Fruit fly (Drosophila melanogaster): ENCODE results near the gene Psf2.
A peak's percentile ranks its signal among the peaks of the same experiment; 100 is the strongest.

Gene Psf2

DNA sequence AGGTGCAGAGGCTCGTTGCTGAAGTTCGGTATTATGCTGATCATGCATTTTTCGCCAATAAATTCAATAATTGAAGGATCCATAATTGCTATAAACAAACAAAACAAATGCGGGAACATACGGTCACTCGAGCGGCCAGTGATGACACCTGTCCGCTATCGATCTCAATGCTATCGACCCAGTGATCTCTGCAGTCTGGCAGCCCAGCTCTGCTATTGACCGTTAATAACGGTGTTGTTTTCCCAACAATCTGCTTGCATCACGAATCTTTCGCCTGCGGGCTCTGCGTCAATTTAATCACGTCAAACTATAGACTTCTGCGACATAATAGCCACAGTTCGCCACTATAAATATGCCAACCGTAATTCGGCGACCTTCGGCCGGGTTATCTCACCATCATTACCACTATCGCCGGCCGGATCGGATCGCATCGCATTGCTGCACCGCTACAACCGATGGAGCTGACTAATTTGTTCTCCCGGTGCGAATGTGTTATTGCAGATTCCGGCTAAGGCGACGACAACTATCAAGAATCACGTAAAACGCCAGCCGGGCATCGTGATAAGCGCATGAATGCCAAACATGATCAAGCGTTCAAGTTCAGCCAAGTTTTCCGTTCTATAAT is at the start of gene Psf2:
Gene Psf2 (minus strand): TSS at position 431 of the 625 bp plus-strand sequence.
- no peak for TF ChIP-seq CG17801 (GFP tag; optimal IDR thresholded peaks at IDR 0.05; ENCODE audit: partially characterized antibody)

DNA sequence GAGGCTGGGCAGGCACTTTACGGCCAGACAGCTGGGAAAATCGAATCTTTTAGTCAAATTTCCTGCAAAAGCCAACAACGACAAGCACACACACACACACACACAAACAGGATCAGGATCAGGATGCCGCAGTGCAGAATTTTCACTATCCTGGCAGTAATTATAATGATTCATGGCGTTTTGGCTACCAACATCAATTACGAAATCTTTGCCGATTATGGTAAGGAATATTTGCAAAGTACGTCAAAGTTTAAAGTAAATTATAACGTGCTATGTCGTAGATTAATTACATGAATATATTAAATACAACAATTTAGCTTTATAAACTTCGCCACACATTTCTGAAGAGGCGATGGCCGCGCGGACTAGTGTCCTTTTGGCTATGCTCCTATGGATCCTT is 46.5 kb upstream of the Psf2 start, which contains the start of the genes CG34177 and CG34178:
Gene CG34177 (plus strand): TSS at position 301 of the 400 bp plus-strand sequence.
Gene CG34178 (plus strand): TSS at position 301 of the 400 bp plus-strand sequence.
- no peak for TF ChIP-seq CG17801 (GFP tag; optimal IDR thresholded peaks at IDR 0.05; ENCODE audit: partially characterized antibody)

DNA sequence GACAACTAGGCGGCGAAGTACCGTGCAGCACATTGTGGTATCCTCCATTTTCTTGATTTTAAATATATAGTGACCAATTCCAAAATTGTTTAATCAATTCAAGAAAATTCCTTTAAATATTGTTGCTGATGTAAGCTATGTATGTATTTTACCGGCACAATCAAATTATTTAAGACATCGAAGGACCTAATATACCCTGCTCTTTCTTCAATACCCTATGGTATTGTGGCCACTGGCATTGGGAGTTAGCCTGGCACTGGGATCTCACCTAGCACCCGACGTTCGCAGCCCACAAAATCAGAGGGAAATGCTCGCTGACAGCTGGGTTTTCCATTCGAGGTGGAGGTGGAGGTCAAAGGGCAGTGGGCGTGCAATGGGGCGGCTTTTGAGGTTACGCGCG is 35.0 kb upstream of the Psf2 start:
- no peak for TF ChIP-seq CG17801 (GFP tag; optimal IDR thresholded peaks at IDR 0.05; ENCODE audit: partially characterized antibody)

DNA sequence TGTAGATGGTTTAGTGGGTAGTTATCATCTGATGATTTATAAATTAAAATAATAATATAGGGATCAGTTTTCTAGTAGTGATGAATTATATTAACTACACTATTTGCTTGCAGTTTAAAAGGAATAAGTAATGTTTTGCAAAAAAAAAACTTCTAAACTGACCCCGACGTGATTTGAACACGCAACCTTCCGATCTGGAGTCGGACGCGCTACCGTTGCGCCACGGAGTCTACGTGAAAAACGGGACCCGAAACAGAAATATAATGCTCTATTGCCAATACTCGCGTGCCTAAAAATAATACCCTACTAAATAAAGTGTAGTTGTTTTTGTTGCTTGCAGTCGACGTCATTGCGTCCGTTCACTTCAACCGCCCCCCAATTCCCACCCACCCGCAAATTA is 31.7 kb upstream of the Psf2 start:
- TF ChIP-seq CG17801 (GFP tag; optimal IDR thresholded peaks at IDR 0.05; ENCODE audit: partially characterized antibody), result no peak

DNA sequence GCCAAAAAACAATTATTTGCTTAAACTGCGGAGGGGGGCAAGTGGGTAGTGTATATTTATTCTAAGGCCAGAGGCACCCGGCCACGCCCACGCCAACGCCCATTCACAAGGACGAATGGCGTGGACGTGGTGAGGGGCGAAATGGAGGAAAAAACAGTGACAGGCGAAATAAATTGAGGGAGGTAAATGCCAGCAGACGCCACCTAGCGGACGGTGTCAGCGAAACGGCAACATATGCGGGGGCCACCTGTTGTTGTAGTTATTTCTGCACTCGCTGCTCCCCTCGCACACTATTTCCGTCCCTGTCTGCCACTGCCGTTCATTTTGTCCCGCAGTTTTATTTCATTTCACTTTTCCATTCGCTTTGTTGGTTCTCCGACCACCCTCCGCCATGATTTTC is 30.8 kb upstream of the Psf2 start:
- TF ChIP-seq CG17801 (GFP tag; optimal IDR thresholded peaks at IDR 0.05; ENCODE audit: partially characterized antibody), result no peak

DNA sequence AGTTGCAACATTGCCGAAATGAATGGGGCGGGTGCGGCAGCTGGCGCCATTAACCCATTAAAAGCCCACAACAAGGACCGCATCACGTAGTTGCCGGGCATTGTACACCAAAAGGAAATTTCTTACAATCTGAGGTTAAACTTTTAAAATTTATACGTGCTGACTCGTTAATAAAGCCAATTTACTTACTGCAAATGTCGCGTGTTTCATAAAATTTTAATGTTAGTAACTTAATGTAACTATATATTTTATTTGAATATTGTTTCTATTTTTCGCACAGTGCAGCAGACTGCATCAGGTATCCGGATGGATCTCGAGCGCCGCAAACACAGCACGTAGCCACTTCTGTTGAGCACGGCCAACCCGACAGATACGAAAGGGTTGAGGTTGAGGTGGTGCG is 29.7 kb upstream of the Psf2 start:
- no peak for TF ChIP-seq CG17801 (GFP tag; optimal IDR thresholded peaks at IDR 0.05; ENCODE audit: partially characterized antibody)

DNA sequence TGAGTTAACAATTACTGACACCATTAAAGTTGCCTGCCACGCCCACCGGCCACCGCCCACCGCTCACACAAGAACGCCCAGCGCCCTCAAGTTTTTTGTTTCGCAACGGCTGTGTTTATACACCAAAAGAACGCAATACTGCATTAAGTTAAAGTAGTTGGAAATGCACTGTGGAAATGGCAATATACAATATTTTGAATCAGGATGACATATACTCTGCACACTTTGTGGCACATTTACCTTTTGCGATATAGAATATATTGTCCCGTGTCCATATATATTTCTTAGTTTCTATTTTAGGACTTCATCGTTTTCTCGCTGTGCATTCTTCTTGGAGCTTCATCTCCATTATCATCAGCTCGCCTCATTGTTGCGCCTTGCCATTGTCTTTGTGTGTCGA is 28.9 kb upstream of the Psf2 start:
- TF ChIP-seq CG17801 (GFP tag; optimal IDR thresholded peaks at IDR 0.05; ENCODE audit: partially characterized antibody), result no peak

DNA sequence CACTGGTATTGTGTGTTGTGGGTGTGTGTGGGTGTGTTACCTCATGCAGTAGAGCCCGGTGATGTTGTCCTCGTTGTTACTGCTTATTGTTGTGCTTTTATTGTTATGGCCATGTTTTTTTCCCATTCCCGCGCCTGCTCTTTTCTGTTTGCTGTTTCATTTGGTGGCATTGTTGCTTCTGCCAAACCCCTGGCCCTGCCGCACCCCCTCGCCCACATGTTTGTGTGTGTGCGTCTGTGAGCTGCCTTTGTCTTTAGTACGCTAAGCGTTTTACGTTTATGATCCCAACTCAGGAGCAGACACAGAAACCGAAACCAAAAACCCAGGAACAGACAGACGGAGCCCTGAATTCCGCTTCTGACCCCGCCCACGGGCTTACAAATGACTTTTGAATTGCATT is 26.9 kb upstream of the Psf2 start:
- no peak for TF ChIP-seq CG17801 (GFP tag; optimal IDR thresholded peaks at IDR 0.05; ENCODE audit: partially characterized antibody)

DNA sequence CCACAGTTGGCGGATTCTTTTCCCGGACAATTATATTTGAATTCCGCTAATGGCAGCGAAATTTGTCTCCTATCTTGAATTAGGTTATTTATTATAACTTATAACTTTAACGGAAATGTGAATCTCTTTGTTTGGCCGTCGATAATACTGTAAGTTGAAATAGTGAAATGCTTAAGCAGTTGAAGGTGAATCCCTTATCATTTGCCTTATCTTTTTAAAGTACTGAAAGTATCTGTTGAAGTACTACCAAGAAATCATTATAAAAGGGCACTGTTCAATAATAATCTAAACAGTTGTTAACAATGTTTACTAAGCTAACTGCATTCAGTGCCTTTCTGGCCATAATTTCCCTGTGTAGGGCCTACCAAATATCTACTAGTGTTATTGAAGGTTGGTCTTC is 23.7 kb upstream of the Psf2 start, which contains the start of gene CG43055:
Gene CG43055 (plus strand): TSS at position 301 of the 400 bp plus-strand sequence.
- no peak for TF ChIP-seq CG17801 (GFP tag; optimal IDR thresholded peaks at IDR 0.05; ENCODE audit: partially characterized antibody)

DNA sequence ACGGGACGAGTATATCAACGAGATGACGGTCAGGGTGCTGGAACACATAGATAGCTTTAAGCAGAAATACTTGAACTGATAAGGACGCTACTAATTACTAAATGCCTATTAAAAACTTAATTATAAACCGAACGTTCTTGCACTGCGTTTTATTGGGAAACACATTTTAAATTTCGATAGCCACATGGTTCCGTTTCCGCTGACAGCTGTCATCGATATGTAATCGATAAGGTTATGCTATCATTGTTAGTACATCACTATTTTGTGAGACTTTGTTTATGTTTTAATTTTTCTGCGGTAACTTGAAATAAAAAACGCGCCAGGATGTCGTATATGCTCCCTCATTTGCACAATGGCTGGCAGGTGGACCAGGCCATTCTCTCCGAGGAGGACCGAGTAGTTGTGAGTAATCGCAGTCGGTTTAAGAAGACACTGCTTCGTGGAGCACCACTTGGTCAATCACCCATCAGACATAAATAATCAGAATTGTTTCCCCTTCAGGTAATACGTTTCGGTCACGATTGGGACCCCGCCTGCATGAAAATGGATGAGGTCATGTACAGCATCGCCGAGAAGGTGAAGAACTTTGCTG is 16.0 kb upstream of the Psf2 start, which contains the start of gene Dim1:
Gene Dim1 (plus strand): TSS at position 239 of the 592 bp plus-strand sequence.
- peak; percentile 68 for TF ChIP-seq CG17801 (GFP tag; optimal IDR thresholded peaks at IDR 0.05; ENCODE audit: partially characterized antibody)

DNA sequence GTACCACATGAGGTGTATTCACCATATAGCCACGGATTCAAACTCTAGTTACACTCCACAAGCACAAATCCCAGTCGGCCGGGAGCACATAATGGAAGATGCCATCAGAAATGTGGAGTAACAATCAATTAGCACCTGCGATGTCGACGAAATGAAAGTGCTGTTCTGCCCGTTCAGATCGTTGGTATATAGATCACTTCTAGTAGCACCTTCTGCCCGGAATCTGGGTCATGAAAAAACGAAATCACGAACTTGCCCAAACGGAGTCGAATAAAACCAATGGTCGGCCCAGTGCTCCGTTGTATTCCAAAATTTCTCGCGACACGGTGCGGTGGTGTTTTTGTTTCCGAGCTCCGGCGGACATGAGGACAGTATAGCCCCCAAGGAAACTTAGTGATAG is 13.5 kb upstream of the Psf2 start, which contains the start of gene CG33003:
Gene CG33003 (plus strand): TSS at position 301 of the 400 bp plus-strand sequence.
- no peak for TF ChIP-seq CG17801 (GFP tag; optimal IDR thresholded peaks at IDR 0.05; ENCODE audit: partially characterized antibody)

DNA sequence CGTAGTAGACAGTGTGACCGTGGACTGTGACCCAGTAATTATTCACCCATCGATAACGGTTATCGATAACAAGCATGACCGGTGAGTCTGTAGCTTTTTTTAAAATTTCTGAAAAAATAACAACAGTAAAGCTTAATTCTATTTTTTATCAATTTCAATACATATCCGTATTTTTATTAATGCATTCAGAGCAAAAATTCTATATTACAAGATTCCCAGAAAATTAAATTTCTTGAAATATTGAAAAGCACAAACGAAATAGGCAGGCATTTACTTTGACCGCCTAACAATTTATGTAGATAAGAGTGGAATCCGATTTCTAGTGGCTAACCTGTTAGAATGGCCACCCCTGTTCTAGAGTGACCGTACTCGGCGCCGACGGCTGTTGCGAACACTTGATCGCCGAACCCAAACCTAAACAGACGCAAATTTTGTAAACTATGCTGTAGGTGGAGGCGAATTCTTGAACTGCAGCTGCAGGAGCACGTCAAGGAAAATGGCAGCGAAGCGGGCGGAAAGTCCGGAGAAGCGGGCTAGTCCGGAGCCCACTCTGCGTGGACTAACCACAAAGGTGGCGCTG is 6.8 kb upstream of the Psf2 start, which contains the start of gene CG3652:
Gene CG3652 (minus strand): TSS at position 35 of the 580 bp plus-strand sequence.
- peak; percentile 7 for TF ChIP-seq CG17801 (GFP tag; optimal IDR thresholded peaks at IDR 0.05; ENCODE audit: partially characterized antibody)

DNA sequence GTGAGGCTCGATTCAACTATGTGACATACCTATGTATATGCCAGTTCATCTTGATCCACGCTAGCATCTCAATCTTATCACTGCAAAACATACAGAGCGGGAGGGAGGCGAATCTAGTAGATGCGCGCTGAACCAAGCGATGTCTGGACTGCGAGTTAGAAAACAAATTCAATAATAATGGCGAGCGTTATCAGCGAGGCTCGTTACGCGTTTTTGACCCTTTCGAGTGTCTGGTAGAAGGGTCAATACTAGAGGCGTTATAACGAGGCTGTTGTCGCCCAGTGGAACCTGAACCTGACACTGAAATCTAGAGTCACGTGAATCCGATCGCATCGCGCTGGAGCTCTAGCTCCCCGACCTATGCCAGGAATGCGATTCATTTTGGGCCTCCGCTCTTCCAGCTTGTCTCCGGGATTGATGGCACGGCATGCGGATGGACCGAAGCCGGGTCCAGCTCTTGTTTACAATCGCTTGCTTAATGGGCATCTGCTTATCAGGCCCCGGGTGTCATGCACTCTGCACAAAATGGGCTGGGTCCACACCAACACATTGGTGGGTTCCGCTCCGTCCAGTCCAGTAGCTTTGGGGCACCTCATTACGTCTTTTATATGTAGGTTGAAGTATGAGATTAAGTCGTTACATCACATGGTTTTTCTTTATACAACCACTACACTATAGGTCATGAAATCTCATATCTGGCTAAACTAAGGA is 2.4 kb upstream of the Psf2 start:
- TF ChIP-seq CG17801 (GFP tag; optimal IDR thresholded peaks at IDR 0.05; ENCODE audit: partially characterized antibody), result no peak

DNA sequence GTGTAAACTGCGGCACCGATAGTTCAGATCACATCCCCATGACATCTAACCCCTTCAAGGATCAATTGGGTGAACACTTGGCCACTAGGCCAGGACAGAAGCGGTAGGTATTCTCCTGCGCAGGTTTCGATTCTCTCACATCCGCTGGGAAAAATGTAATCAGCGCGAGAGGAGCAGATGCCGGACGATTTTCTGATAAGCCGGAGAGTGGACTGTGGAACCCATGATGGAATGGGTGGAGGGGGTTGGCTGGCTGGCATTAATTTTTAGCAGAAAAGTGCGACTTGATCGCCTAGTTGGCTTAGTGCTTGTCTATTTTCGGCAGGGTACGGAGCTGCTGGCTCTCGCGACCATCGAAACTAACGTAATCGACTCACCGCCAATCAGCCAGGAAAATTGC is 871 bp upstream of the Psf2 start, which contains the start of gene Tps1:
Gene Tps1 (plus strand): TSS at position 301 of the 400 bp plus-strand sequence.
- no peak for TF ChIP-seq CG17801 (GFP tag; optimal IDR thresholded peaks at IDR 0.05; ENCODE audit: partially characterized antibody)

Data from ovary, adult (tissue).